Worm (Caenorhabditis elegans) whole organism, mixed stage, embryonic: Measurements from ENCODE around the gene swsn-4.

ENCODE experiments used
- snpc-4 ChIP-seq: fragments of 150-350 bp; optimal IDR thresholded peaks from 2 replicates; lab custom pipeline; 2014; ENCODE audit warnings: missing biosample characterization, missing genetic modification characterization
- sptf-1 ChIP-seq: sonication (generic microtip); optimal IDR thresholded peaks from 2 replicates; lab custom pipeline; 2017; ENCODE audit warnings: mild to moderate bottlenecking, missing genetic modification characterization, moderate library complexity, missing compliant biosample characterization
- unc-39 ChIP-seq: fragments of 150-350 bp; optimal IDR thresholded peaks from 2 replicates; lab custom pipeline; 2014; ENCODE audit warnings: missing biosample characterization, missing genetic modification characterization
- ztf-11 ChIP-seq: fragments of 150-350 bp; optimal IDR thresholded peaks from 2 replicates; lab custom pipeline; 2014; ENCODE audit warnings: missing biosample characterization, missing genetic modification characterization

- TF ChIP-seq sptf-1 (tag; lab: Kevin White, UChicago) = no peak
- no peak for TF ChIP-seq unc-39 (tag; lab: Kevin White, UChicago)
- TF ChIP-seq ztf-11 = no peak
- no peak for TF ChIP-seq snpc-4 (tag; lab: Kevin White, UChicago)
These were observed 51.1 kb downstream of the swsn-4 start, which contains the start of gene rap-3 for ce11 chrIV:11176967-11177366.
